Fruit fly (Drosophila melanogaster) whole organism, wandering third instar larva: ENCODE results near the gene thw.

ENCODE experiments used
- GATAd ChIP-seq: sonication (Bioruptor generic); optimal IDR thresholded peaks from 2 replicates; lab custom pipeline; 2016; ENCODE audit warnings: missing biosample characterization, missing genetic modification characterization
- Hr78 ChIP-seq: fragments of >200 bp; optimal IDR thresholded peaks from 2 replicates; lab custom pipeline; 2017; ENCODE audit warnings: missing biosample characterization, missing genetic modification characterization
- OdsH ChIP-seq: fragments of 200-800 bp; sonication (Bioruptor generic); optimal IDR thresholded peaks from 2 replicates; lab custom pipeline; 2016; ENCODE audit warnings: missing biosample characterization, mild to moderate bottlenecking, missing genetic modification characterization
- dl ChIP-seq, 2 experiments: fragments of 175-275, 200-275 bp in 1 of 2; fragments of 200-275 bp in 1 of 2; sonication (Bioruptor generic); optimal IDR thresholded peaks; lab custom pipeline; 2018; ENCODE audit warnings: mild to moderate bottlenecking in 2 of 2, missing biosample characterization in 2 of 2, missing genetic modification characterization in 2 of 2, moderate library complexity in 2 of 2; ENCODE audit not compliant: partially characterized antibody in 2 of 2, insufficient read depth in 1 of 2
- ey ChIP-seq: fragments of 200-800 bp; sonication (Bioruptor generic); optimal IDR thresholded peaks from 2 replicates; lab custom pipeline; 2016; ENCODE audit warnings: missing biosample characterization, missing genetic modification characterization
- pan ChIP-seq: fragments of >200 bp; optimal IDR thresholded peaks from 2 replicates; lab custom pipeline; 2017
- rgr ChIP-seq: fragments of 200-800 bp; sonication (Bioruptor generic); optimal IDR thresholded peaks from 3 replicates; lab custom pipeline; 2016; ENCODE audit warnings: missing biosample characterization, mild to moderate bottlenecking, missing genetic modification characterization
- sage ChIP-seq: fragments of 200-800 bp; sonication (Bioruptor generic); optimal IDR thresholded peaks from 2 replicates; lab custom pipeline; 2016; ENCODE audit warnings: missing biosample characterization, mild to moderate bottlenecking, missing genetic modification characterization
- tai ChIP-seq: sonication (Bioruptor generic); optimal IDR thresholded peaks from 2 replicates; lab custom pipeline; 2016; ENCODE audit warnings: missing biosample characterization, missing genetic modification characterization
- woc ChIP-seq: sonication (Bioruptor generic); optimal IDR thresholded peaks from 2 replicates; lab custom pipeline; 2016; ENCODE audit warnings: missing biosample characterization, mild to moderate bottlenecking, missing genetic modification characterization

DNA sequence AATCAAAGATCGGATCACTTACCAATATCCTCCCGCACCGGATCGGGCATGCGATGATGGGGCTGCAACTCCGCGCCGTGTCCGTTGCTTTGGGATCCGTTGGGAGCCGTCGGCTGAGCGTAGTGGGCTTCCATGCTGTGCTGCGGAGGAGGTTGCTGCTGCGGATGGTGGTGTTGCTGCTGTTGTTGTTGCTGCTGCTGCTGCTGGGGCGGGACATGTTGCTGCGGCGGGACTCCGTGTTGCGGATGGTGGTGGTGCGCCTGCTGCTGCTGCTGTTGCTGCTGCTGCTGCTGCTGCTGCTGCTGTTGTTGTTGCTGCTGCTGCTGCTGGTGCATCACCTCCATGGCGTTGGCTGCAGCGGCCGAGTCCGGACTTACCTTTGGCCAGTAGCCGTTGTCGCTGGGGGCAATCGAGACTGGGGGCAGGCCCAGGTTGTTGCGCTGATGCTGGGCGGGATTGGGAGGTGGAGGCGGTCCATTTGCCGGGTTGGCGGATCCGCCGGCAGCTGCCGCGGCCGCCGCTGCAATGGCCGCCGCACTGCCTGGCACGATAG, 50.8 kb downstream of the thw start:
- no peak for TF ChIP-seq GATAd (GFP tag; lab: Kevin White, UChicago)
- TF ChIP-seq pan (lab: Kevin White, UChicago), result no peak
- TF ChIP-seq dl (GFP tag; optimal IDR thresholded peaks at IDR 0.05; lab: Kevin White, UChicago; ENCODE audit: insufficient read depth in 1 of 2, partially characterized antibody in 2 of 2), result no peak
- no peak for TF ChIP-seq OdsH (GFP tag; lab: Kevin White, UChicago)
- TF ChIP-seq Hr78 (GFP tag; lab: Kevin White, UChicago), result no peak
- TF ChIP-seq sage (GFP tag; lab: Kevin White, UChicago), result no peak
- no peak for TF ChIP-seq ey (GFP tag; lab: Kevin White, UChicago)
- TF ChIP-seq tai, result no peak
- TF ChIP-seq woc (GFP tag; lab: Kevin White, UChicago), result no peak
- TF ChIP-seq rgr (GFP tag; lab: Kevin White, UChicago), result no peak
